Fruit fly (Drosophila melanogaster) whole organism, embryonic: ENCODE data around the gene ninaE.
A peak's percentile ranks its signal among the peaks of the same experiment; 100 is the strongest.

Experiments
- Ada2b ChIP-seq: fragments of 200-800 bp; sonication (Bioruptor generic); IDR thresholded peaks from 2 replicates; pipeline ENCODE4 v1.3.6; 2022; ENCODE audit warnings: missing biosample characterization, missing genetic modification characterization
- Atf-2 ChIP-seq: fragments of 200-800 bp; sonication (Bioruptor generic); optimal IDR thresholded peaks from 2 replicates; lab custom pipeline; 2016; ENCODE audit warnings: missing biosample characterization, missing genetic modification characterization
- Atf3 ChIP-seq: fragments of 200-800 bp; sonication (Bioruptor generic); optimal IDR thresholded peaks from 3 replicates; lab custom pipeline; 2016; ENCODE audit warnings: missing biosample characterization, missing genetic modification characterization
- CG11456 ChIP-seq: fragments of 200-800 bp; sonication (Bioruptor generic); IDR thresholded peaks from 3 replicates; pipeline ENCODE4 v1.3.6; 2022; ENCODE audit warnings: missing biosample characterization, missing genetic modification characterization
- CG12219 ChIP-seq: fragments of 200-800 bp; sonication (Bioruptor generic); optimal IDR thresholded peaks from 3 replicates; lab custom pipeline; 2018; ENCODE audit warnings: missing biosample characterization, mild to moderate bottlenecking, missing genetic modification characterization
- CG1233 ChIP-seq: fragments of 200-800 bp; sonication (Bioruptor generic); optimal IDR thresholded peaks from 4 replicates; lab custom pipeline; 2018; ENCODE audit warnings: missing biosample characterization, mild to moderate bottlenecking, missing genetic modification characterization
- CG12744 ChIP-seq: fragments of 200-800 bp; sonication (Bioruptor generic); optimal IDR thresholded peaks from 2 replicates; lab custom pipeline; 2016; ENCODE audit warnings: missing biosample characterization, missing genetic modification characterization
- CG14050 ChIP-seq: fragments of 200-800 bp; sonication (Bioruptor generic); IDR thresholded peaks from 3 replicates; pipeline ENCODE4 v1.3.6; 2022; ENCODE audit warnings: missing biosample characterization, missing genetic modification characterization
- CG14667 ChIP-seq: fragments of 200-800 bp; sonication (Bioruptor generic); IDR thresholded peaks from 2 replicates; pipeline ENCODE4 v1.3.6; 2022; ENCODE audit warnings: missing biosample characterization, missing genetic modification characterization
- CG14710 ChIP-seq: fragments of 200-800 bp; sonication (Bioruptor generic); optimal IDR thresholded peaks from 3 replicates; lab custom pipeline; 2019; ENCODE audit warnings: missing biosample characterization, mild to moderate bottlenecking, missing genetic modification characterization, moderate library complexity
- CG17829 ChIP-seq: fragments of 200-800 bp; optimal IDR thresholded peaks from 2 replicates; lab custom pipeline; 2019; ENCODE audit warnings: missing biosample characterization, mild to moderate bottlenecking, missing genetic modification characterization, moderate library complexity
- CG18764 ChIP-seq: fragments of 200-800 bp; sonication (Bioruptor generic); optimal IDR thresholded peaks from 3 replicates; lab custom pipeline; 2016; ENCODE audit warnings: missing biosample characterization, missing genetic modification characterization
- CG2129 ChIP-seq: fragments of 200-800 bp; sonication (Bioruptor generic); IDR thresholded peaks from 2 replicates; pipeline ENCODE4 v1.3.6; 2022; ENCODE audit warnings: missing biosample characterization, missing genetic modification characterization; ENCODE audit not compliant: partially characterized antibody
- CG3281 ChIP-seq: fragments of 200-800 bp; sonication (Bioruptor generic); optimal IDR thresholded peaks from 3 replicates; lab custom pipeline; 2017; ENCODE audit warnings: missing biosample characterization, mild to moderate bottlenecking, missing genetic modification characterization
- CG34224 ChIP-seq: fragments of 200-800 bp; sonication (Bioruptor generic); IDR thresholded peaks from 3 replicates; pipeline ENCODE4 v1.3.6; 2022; ENCODE audit warnings: missing biosample characterization, missing genetic modification characterization; ENCODE audit not compliant: partially characterized antibody
- CG8359 ChIP-seq: fragments of 200-800 bp; sonication (Bioruptor generic); optimal IDR thresholded peaks from 2 replicates; lab custom pipeline; 2017; ENCODE audit warnings: missing biosample characterization, mild to moderate bottlenecking, missing genetic modification characterization, borderline replicate concordance
- CG8478 ChIP-seq: fragments of >200 bp; optimal IDR thresholded peaks from 2 replicates; lab custom pipeline; 2018
- CG9876 ChIP-seq: fragments of 200-800 bp; sonication (Bioruptor generic); optimal IDR thresholded peaks from 2 replicates; lab custom pipeline; 2016; ENCODE audit warnings: missing biosample characterization, missing genetic modification characterization
- D ChIP-seq, 2 experiments: fragments of 200-800 bp in 1 of 2; fragments of >200 bp in 1 of 2; sonication (Bioruptor generic) in 1 of 2; optimal IDR thresholded peaks; 2 replicates in 1 of 2; 3 replicates in 1 of 2; lab custom pipeline; 2017; ENCODE audit warnings: mild to moderate bottlenecking in 1 of 2, missing biosample characterization in 1 of 2, missing genetic modification characterization in 1 of 2, missing genetic modification reagents in 1 of 2
- D19B ChIP-seq: fragments of 200-800 bp; sonication (Bioruptor generic); optimal IDR thresholded peaks from 2 replicates; lab custom pipeline; 2017; ENCODE audit warnings: missing biosample characterization, mild to moderate bottlenecking, missing genetic modification characterization
- Deaf1 ChIP-seq: fragments of 200-800 bp; optimal IDR thresholded peaks from 3 replicates; lab custom pipeline; 2019; ENCODE audit warnings: missing biosample characterization, mild to moderate bottlenecking, missing genetic modification characterization, moderate library complexity
- Dp ChIP-seq: fragments of 200-800 bp; sonication (Bioruptor generic); optimal IDR thresholded peaks from 2 replicates; lab custom pipeline; 2018; ENCODE audit warnings: missing biosample characterization, mild to moderate bottlenecking, missing genetic modification characterization, moderate library complexity
- Dref ChIP-seq: fragments of 200-800 bp; sonication (Bioruptor generic); IDR thresholded peaks from 2 replicates; pipeline ENCODE4 v1.3.6; 2022; ENCODE audit warnings: missing biosample characterization, missing genetic modification characterization
- Fer1 ChIP-seq: fragments of 200-800 bp; sonication (Bioruptor generic); optimal IDR thresholded peaks from 2 replicates; lab custom pipeline; 2017; ENCODE audit warnings: missing biosample characterization, mild to moderate bottlenecking, missing genetic modification characterization
- H15 ChIP-seq: fragments of 200-800 bp; sonication (Bioruptor generic); IDR thresholded peaks from 3 replicates; pipeline ENCODE4 v1.3.6; 2022; ENCODE audit warnings: missing biosample characterization, missing genetic modification characterization
- Jarid2 ChIP-seq: fragments of 200-800 bp; sonication (Bioruptor generic); optimal IDR thresholded peaks from 3 replicates; lab custom pipeline; 2017; ENCODE audit warnings: mild to moderate bottlenecking, missing biosample characterization, missing genetic modification reagents, missing genetic modification characterization
- NC2α ChIP-seq: fragments of 200-800 bp; sonication (Bioruptor generic); optimal IDR thresholded peaks from 2 replicates; lab custom pipeline; 2016; ENCODE audit warnings: missing biosample characterization, missing genetic modification characterization
- Oli ChIP-seq: fragments of 200-800 bp; sonication (Bioruptor generic); optimal IDR thresholded peaks from 2 replicates; lab custom pipeline; 2018; ENCODE audit warnings: missing biosample characterization, mild to moderate bottlenecking, missing genetic modification characterization, moderate library complexity
- PHDP ChIP-seq: fragments of 200-800 bp; sonication (Bioruptor generic); optimal IDR thresholded peaks from 3 replicates; lab custom pipeline; 2018; ENCODE audit warnings: missing biosample characterization, mild to moderate bottlenecking, missing genetic modification characterization, moderate library complexity
- Ptx1 ChIP-seq: fragments of 200-800 bp; sonication (Bioruptor generic); IDR thresholded peaks from 2 replicates; pipeline ENCODE4 v1.3.6; 2022; ENCODE audit warnings: missing biosample characterization, missing genetic modification characterization
- Ravus ChIP-seq: fragments of 200-800 bp; sonication (Bioruptor generic); IDR thresholded peaks from 2 replicates; pipeline ENCODE4 v1.3.6; 2022; ENCODE audit warnings: missing biosample characterization, missing genetic modification characterization
- Scr ChIP-seq: fragments of 200-800 bp; sonication (Bioruptor generic); IDR thresholded peaks from 2 replicates; pipeline ENCODE4 v1.3.6; 2022; ENCODE audit warnings: missing biosample characterization, missing genetic modification characterization; ENCODE audit not compliant: partially characterized antibody
- al ChIP-seq: fragments of 200-800 bp; sonication (Bioruptor generic); IDR thresholded peaks from 2 replicates; pipeline ENCODE4 v1.3.6; 2022; ENCODE audit warnings: missing biosample characterization, missing genetic modification characterization
- ci ChIP-seq: fragments of 200-800 bp; sonication (Bioruptor generic); IDR thresholded peaks from 3 replicates; pipeline ENCODE4 v1.3.6; 2022; ENCODE audit warnings: missing biosample characterization, missing genetic modification characterization
- crp ChIP-seq, 2 experiments: fragments of 200-800 bp; sonication (Bioruptor generic); optimal IDR thresholded peaks; 2 replicates in 1 of 2; 3 replicates in 1 of 2; lab custom pipeline; 2017; ENCODE audit warnings: missing biosample characterization in 2 of 2, missing genetic modification characterization in 2 of 2, mild to moderate bottlenecking in 1 of 2, moderate library complexity in 1 of 2
- gce ChIP-seq: fragments of 200-800 bp; sonication (Bioruptor generic); IDR thresholded peaks from 3 replicates; pipeline ENCODE4 v1.3.6; 2022; ENCODE audit warnings: missing biosample characterization, missing genetic modification characterization
- luna ChIP-seq: fragments of 200-800 bp; sonication (Bioruptor generic); optimal IDR thresholded peaks from 2 replicates; lab custom pipeline; 2016; ENCODE audit warnings: missing biosample characterization, missing genetic modification characterization
- maf-S ChIP-seq: fragments of 200-800 bp; sonication (Bioruptor generic); optimal IDR thresholded peaks from 2 replicates; lab custom pipeline; 2016; ENCODE audit warnings: missing biosample characterization, missing genetic modification characterization
- mam ChIP-seq: fragments of 200-800 bp; sonication (Bioruptor generic); optimal IDR thresholded peaks from 3 replicates; lab custom pipeline; 2016; ENCODE audit warnings: missing biosample characterization, missing genetic modification characterization
- phol ChIP-seq: fragments of 200-800 bp; sonication (Bioruptor generic); optimal IDR thresholded peaks from 3 replicates; lab custom pipeline; 2018; ENCODE audit warnings: missing biosample characterization, mild to moderate bottlenecking, missing genetic modification characterization, moderate library complexity
- salm ChIP-seq: fragments of 200-800 bp; sonication (Bioruptor generic); optimal IDR thresholded peaks from 2 replicates; lab custom pipeline; 2018; ENCODE audit warnings: missing biosample characterization, mild to moderate bottlenecking, missing genetic modification characterization
- sens ChIP-seq: fragments of 200-800 bp; sonication (Bioruptor generic); peaks from one replicate; lab custom pipeline; 2016; ENCODE audit warnings: missing biosample characterization, missing genetic modification characterization
- sens-2 ChIP-seq: fragments of 200-800 bp; sonication (Bioruptor generic); IDR thresholded peaks from 2 replicates; pipeline ENCODE4 v1.3.6; 2022; ENCODE audit warnings: missing biosample characterization, missing genetic modification characterization
- sim ChIP-seq: fragments of 200-800 bp; sonication (Bioruptor generic); IDR thresholded peaks from 2 replicates; pipeline ENCODE4 v1.3.6; 2022; ENCODE audit warnings: missing biosample characterization, missing genetic modification characterization
- so ChIP-seq: fragments of 200-800 bp; sonication (Bioruptor generic); IDR thresholded peaks from 3 replicates; pipeline ENCODE4 v1.3.6; 2022; ENCODE audit warnings: missing biosample characterization, missing genetic modification characterization
- sob ChIP-seq: fragments of 200-800 bp; sonication (Bioruptor generic); IDR thresholded peaks from 2 replicates; pipeline ENCODE4 v1.3.6; 2022; ENCODE audit warnings: missing biosample characterization, missing genetic modification characterization
- ssp ChIP-seq: fragments of 200-800 bp; sonication (Bioruptor generic); IDR thresholded peaks from 2 replicates; pipeline ENCODE4 v1.3.6; 2022; ENCODE audit warnings: missing biosample characterization, missing genetic modification characterization
- stc ChIP-seq: fragments of 200-800 bp; sonication (Bioruptor generic); IDR thresholded peaks from 2 replicates; pipeline ENCODE4 v1.3.6; 2022; ENCODE audit warnings: missing biosample characterization, missing genetic modification characterization
- tna ChIP-seq: fragments of 200-800 bp; sonication (Bioruptor generic); IDR thresholded peaks from 2 replicates; pipeline ENCODE4 v1.3.6; 2022; ENCODE audit warnings: missing biosample characterization, missing genetic modification characterization; ENCODE audit not compliant: partially characterized antibody
- zfh1 ChIP-seq: fragments of 200-800 bp; sonication (Bioruptor generic); IDR thresholded peaks from 3 replicates; pipeline ENCODE4 v1.3.6; 2022; ENCODE audit warnings: missing biosample characterization, missing genetic modification characterization

ninaE gene

dm6 chr3R:19889603-19890187, 1.7 kb upstream of the ninaE start (continued):
- peak; percentile 61; the same call in 1 of the 3 replicates for TF ChIP-seq CG11456 (GFP tag; lab: Robert Waterston, UW)
- no peak for TF ChIP-seq maf-S (GFP tag; lab: Kevin White, UChicago)
- TF ChIP-seq CG1233 (GFP tag; lab: Kevin White, UChicago), result peak; percentile 79
- no peak for TF ChIP-seq H15 (GFP tag; lab: Robert Waterston, UW)
- TF ChIP-seq Jarid2 (GFP tag; lab: Kevin White, UChicago), result peak; percentile 58
- TF ChIP-seq gce (GFP tag; lab: Robert Waterston, UW), result no peak
- no peak for TF ChIP-seq Atf-2
- TF ChIP-seq Fer1 (GFP tag; lab: Kevin White, UChicago), result peak; percentile 88
- TF ChIP-seq ci (GFP tag; lab: Robert Waterston, UW), result 0 out of 3 replicates have a peak, but pooled peaks have one; percentile 20
- TF ChIP-seq ssp (GFP tag; lab: Robert Waterston, UW), result no peak
- peak; percentile 85 for TF ChIP-seq PHDP (tag; lab: Kevin White, UChicago)
- TF ChIP-seq D (optimal IDR thresholded peaks at IDR 0.05; lab: Kevin White, UChicago), result no peak
- TF ChIP-seq D (GFP tag; optimal IDR thresholded peaks at IDR 0.05; lab: Kevin White, UChicago), result peak; percentile 67
- peak; percentile 62 for TF ChIP-seq Ptx1 (GFP tag; lab: Robert Waterston, UW)
- TF ChIP-seq sob, result peak; percentile 58; the same call in 1 of the 2 replicates
- no peak; the same call in 1 of the 3 replicates for TF ChIP-seq so (GFP tag; lab: Robert Waterston, UW)
- TF ChIP-seq CG12219 (GFP tag; lab: Kevin White, UChicago), result peak; percentile 46
- peak; percentile 52 for TF ChIP-seq CG18764 (GFP tag; lab: Kevin White, UChicago)
- TF ChIP-seq CG9876, result no peak
- TF ChIP-seq sens (GFP tag; lab: Kevin White, UChicago), result peak; percentile 47
- TF ChIP-seq CG14710 (tag; lab: Kevin White, UChicago), result peak; percentile 56
- TF ChIP-seq sim, result 0 out of 2 replicates have a peak, but pooled peaks have one; percentile 6
- no peak for TF ChIP-seq Atf3 (GFP tag; lab: Kevin White, UChicago)
- TF ChIP-seq salm (tag; lab: Kevin White, UChicago), result peak; percentile 53
- no peak for TF ChIP-seq CG12744 (GFP tag; lab: Kevin White, UChicago)
- TF ChIP-seq CG8478 (lab: Kevin White, UChicago), result no peak
- peak; percentile 9 for TF ChIP-seq Ravus
- peak; percentile 59 for TF ChIP-seq CG17829 (tag; lab: Kevin White, UChicago)
- peak; percentile 66 for TF ChIP-seq Deaf1 (tag; lab: Kevin White, UChicago)
- no peak for TF ChIP-seq CG2129 (GFP tag; lab: Robert Waterston, UW)
- TF ChIP-seq CG8359 (GFP tag; lab: Kevin White, UChicago), result peak; percentile 39
- peak; percentile 69 for TF ChIP-seq al (GFP tag; lab: Robert Waterston, UW)
- TF ChIP-seq tna (GFP tag; lab: Robert Waterston, UW), result no peak
- peak; percentile 55; the same call in 1 of the 2 replicates for TF ChIP-seq Ada2b (GFP tag; lab: Robert Waterston, UW)
- no peak for TF ChIP-seq luna (GFP tag; lab: Kevin White, UChicago)
- peak; percentile 20; the same call in 1 of the 3 replicates for TF ChIP-seq CG14050 (GFP tag; lab: Robert Waterston, UW)
- peak; percentile 78 for TF ChIP-seq phol (tag; lab: Kevin White, UChicago)
- no peak; the same call in 2 of the 3 replicates for TF ChIP-seq CG34224 (GFP tag; lab: Robert Waterston, UW)
- TF ChIP-seq Dref, result no peak
- TF ChIP-seq D19B (GFP tag; lab: Kevin White, UChicago), result peak; percentile 82
- TF ChIP-seq NC2α (GFP tag; lab: Kevin White, UChicago), result no peak
- no peak for TF ChIP-seq crp (GFP tag; optimal IDR thresholded peaks at IDR 0.05; lab: Kevin White, UChicago)
- no peak for TF ChIP-seq CG14667 (GFP tag; lab: Robert Waterston, UW)
- no peak for TF ChIP-seq mam (GFP tag; lab: Kevin White, UChicago)
- no peak for TF ChIP-seq Dp
- no peak for TF ChIP-seq sens-2 (GFP tag; lab: Robert Waterston, UW)
- no peak for TF ChIP-seq stc
- TF ChIP-seq zfh1, result no peak
- TF ChIP-seq Scr (GFP tag; lab: Robert Waterston, UW), result no peak
- peak; percentile 92 for TF ChIP-seq CG3281
- peak; percentile 75 for TF ChIP-seq Oli (tag; lab: Kevin White, UChicago)
